Fruit fly (Drosophila melanogaster): Measurements from ENCODE around the gene AANATL3.

dm6 chr2L:20075234-20075803 lies 49.7 kb upstream of the AANATL3 start, which contains the start of the genes pr and neb:
- TF ChIP-seq kay (GFP tag; ENCODE audit: borderline replicate concordance) (no peak), pad (GFP tag; optimal IDR thresholded peaks at IDR 0.05) (no peak)
